Worm (Caenorhabditis elegans) whole organism, L1 larva: ENCODE results near the gene clec-84.

ENCODE experiments used
- C04F5.9 ChIP-seq: sonication (generic microtip); optimal IDR thresholded peaks from 2 replicates; lab custom pipeline; 2016; ENCODE audit warnings: missing genetic modification characterization, missing compliant biosample characterization
- C16A3.4 ChIP-seq: fragments of 150-350 bp; optimal IDR thresholded peaks from 2 replicates; lab custom pipeline; 2014; ENCODE audit warnings: missing biosample characterization, missing genetic modification characterization
- C34B4.2 ChIP-seq: sonication (generic microtip); optimal IDR thresholded peaks from 2 replicates; lab custom pipeline; 2017; ENCODE audit warnings: mild to moderate bottlenecking, missing genetic modification characterization, missing compliant biosample characterization
- F16B12.6 ChIP-seq: fragments of 150-350 bp; optimal IDR thresholded peaks from 2 replicates; lab custom pipeline; 2014; ENCODE audit warnings: missing biosample characterization, missing genetic modification characterization
- aha-1 ChIP-seq: fragments of 150-350 bp; optimal IDR thresholded peaks from 2 replicates; lab custom pipeline; 2014; ENCODE audit warnings: missing biosample characterization, missing genetic modification characterization
- ama-1 ChIP-seq: fragments of 150-350 bp; optimal IDR thresholded peaks from 2 replicates; lab custom pipeline; 2014
- ceh-63 ChIP-seq: fragments of 200-800 bp; sonication (Bioruptor generic); optimal IDR thresholded peaks from 2 replicates; lab custom pipeline; 2018; ENCODE audit warnings: mild to moderate bottlenecking, missing genetic modification characterization, missing compliant biosample characterization
- ceh-8 ChIP-seq: fragments of 200-800 bp; sonication (Bioruptor generic); optimal IDR thresholded peaks from 2 replicates; lab custom pipeline; 2018; ENCODE audit warnings: mild to moderate bottlenecking, missing genetic modification characterization, moderate library complexity, missing compliant biosample characterization
- ceh-90 ChIP-seq: sonication (generic microtip); optimal IDR thresholded peaks from 2 replicates; lab custom pipeline; 2016; ENCODE audit warnings: missing genetic modification characterization, missing compliant biosample characterization
- dpl-1 ChIP-seq, 3 experiments: fragments of 150-350 bp in 2 of 3; sonication (generic microtip) in 1 of 3; optimal IDR thresholded peaks; 2 replicates each; lab custom pipeline; 2014 to 2017; ENCODE audit warnings: missing biosample characterization in 3 of 3, missing genetic modification characterization in 3 of 3, missing genetic modification reagents in 3 of 3
- efl-1 ChIP-seq, 4 experiments: fragments of 150-350 bp; optimal IDR thresholded peaks in 3 of 4; peaks in 1 of 4; 1 replicate in 1 of 4; 2 replicates in 3 of 4; lab custom pipeline; 2014; ENCODE audit warnings: missing biosample characterization in 2 of 4, missing genetic modification characterization in 2 of 4, missing genetic modification reagents in 2 of 4
- egl-13 ChIP-seq: sonication (generic microtip); optimal IDR thresholded peaks from 2 replicates; lab custom pipeline; 2016; ENCODE audit warnings: missing genotype, missing genetic modification reagents, missing genetic modification characterization, missing compliant biosample characterization
- egl-27 ChIP-seq, 2 experiments: fragments of 150-350 bp in 1 of 2; sonication (generic microtip); optimal IDR thresholded peaks; 3 replicates each; lab custom pipeline; 2017 to 2018; ENCODE audit warnings: missing biosample characterization in 2 of 2, missing genetic modification characterization in 2 of 2, missing genetic modification reagents in 2 of 2
- ets-5 ChIP-seq: fragments of 200-800 bp; sonication (Bioruptor generic); IDR thresholded peaks from 2 replicates; pipeline ENCODE4 v1.3.6; 2022; ENCODE audit warnings: missing genetic modification characterization, missing compliant biosample characterization
- fkh-10 ChIP-seq: sonication (generic microtip); optimal IDR thresholded peaks from 2 replicates; lab custom pipeline; 2017; ENCODE audit warnings: missing biosample characterization, missing genetic modification reagents, missing genetic modification characterization
- fkh-4 ChIP-seq: sonication (generic microtip); optimal IDR thresholded peaks from 2 replicates; lab custom pipeline; 2016; ENCODE audit warnings: missing compliant biosample characterization, missing genetic modification characterization, borderline replicate concordance
- fkh-8 ChIP-seq: sonication (generic microtip); optimal IDR thresholded peaks from 2 replicates; lab custom pipeline; 2016; ENCODE audit warnings: mild to moderate bottlenecking, missing genetic modification characterization, missing compliant biosample characterization
- fos-1 ChIP-seq: fragments of 150-350 bp; optimal IDR thresholded peaks from 2 replicates; lab custom pipeline; 2014; ENCODE audit warnings: missing biosample characterization, missing genetic modification characterization
- grh-1 ChIP-seq: fragments of 200-800 bp; sonication (Bioruptor generic); IDR thresholded peaks from 2 replicates; pipeline ENCODE4 v1.3.6; 2022; ENCODE audit warnings: missing genetic modification reagents, missing genetic modification characterization, missing compliant biosample characterization
- isw-1 ChIP-seq: fragments of 200-800 bp; sonication (Bioruptor generic); IDR thresholded peaks from 2 replicates; pipeline ENCODE4 v1.3.6; 2022; ENCODE audit warnings: missing genetic modification characterization, missing compliant biosample characterization
- jun-1 ChIP-seq: fragments of 150-350 bp; optimal IDR thresholded peaks from 2 replicates; lab custom pipeline; 2014; ENCODE audit warnings: missing biosample characterization, missing genetic modification reagents, missing genetic modification characterization
- lin-14 ChIP-seq: fragments of 200-800 bp; sonication (Bioruptor generic); optimal IDR thresholded peaks from 2 replicates; lab custom pipeline; 2018; ENCODE audit warnings: mild to moderate bottlenecking, missing genetic modification characterization, moderate library complexity, missing compliant biosample characterization
- lin-35 ChIP-seq, 2 experiments: fragments of 150-350 bp; optimal IDR thresholded peaks; 2 replicates each; lab custom pipeline; 2014; ENCODE audit warnings: missing biosample characterization in 2 of 2, missing genetic modification characterization in 2 of 2, missing genetic modification reagents in 2 of 2
- lir-3 ChIP-seq: sonication (generic microtip); optimal IDR thresholded peaks from 2 replicates; lab custom pipeline; 2016; ENCODE audit warnings: mild to moderate bottlenecking, missing genetic modification characterization, moderate library complexity, missing compliant biosample characterization; ENCODE audit not compliant: poor library complexity
- lsy-2 ChIP-seq, 2 experiments: fragments of 150-350 bp; optimal IDR thresholded peaks; 2 replicates each; lab custom pipeline; 2014; ENCODE audit warnings: missing biosample characterization in 2 of 2, missing genetic modification characterization in 2 of 2
- mab-9 ChIP-seq: fragments of 200-800 bp; sonication (Bioruptor generic); IDR thresholded peaks from 2 replicates; pipeline ENCODE4 v1.3.6; 2022; ENCODE audit warnings: missing genetic modification reagents, missing genetic modification characterization, missing compliant biosample characterization
- mep-1 ChIP-seq: fragments of 150-350 bp; optimal IDR thresholded peaks from 2 replicates; lab custom pipeline; 2014; ENCODE audit warnings: missing biosample characterization, missing genetic modification characterization
- nhr-12 ChIP-seq: sonication (generic microtip); optimal IDR thresholded peaks from 2 replicates; lab custom pipeline; 2017; ENCODE audit warnings: missing biosample characterization, missing genetic modification characterization
- nhr-20 ChIP-seq: sonication (generic microtip); optimal IDR thresholded peaks from 2 replicates; lab custom pipeline; 2016; ENCODE audit warnings: mild to moderate bottlenecking, missing genetic modification characterization, missing compliant biosample characterization
- nhr-77 ChIP-seq: fragments of 150-350 bp; optimal IDR thresholded peaks from 2 replicates; lab custom pipeline; 2014; ENCODE audit warnings: missing biosample characterization, missing genetic modification characterization
- nhr-84 ChIP-seq: sonication (generic microtip); optimal IDR thresholded peaks from 2 replicates; lab custom pipeline; 2017; ENCODE audit warnings: missing biosample characterization, missing genetic modification characterization
- nhr-85 ChIP-seq: sonication (generic microtip); peaks from one replicate; lab custom pipeline; 2016; ENCODE audit warnings: missing genetic modification characterization, inconsistent platforms, missing compliant biosample characterization
- pax-3 ChIP-seq: fragments of 200-800 bp; sonication (Bioruptor generic); optimal IDR thresholded peaks from 2 replicates; lab custom pipeline; 2018; ENCODE audit warnings: mild to moderate bottlenecking, missing genetic modification characterization, moderate library complexity, missing compliant biosample characterization
- skn-1 ChIP-seq: fragments of 150-350 bp; optimal IDR thresholded peaks from 2 replicates; lab custom pipeline; 2014; ENCODE audit warnings: missing biosample characterization, missing genetic modification characterization
- snpc-4 ChIP-seq: fragments of 150-350 bp; optimal IDR thresholded peaks from 2 replicates; lab custom pipeline; 2014; ENCODE audit warnings: missing biosample characterization, missing genetic modification characterization
- sptf-1 ChIP-seq: fragments of 150-350 bp; optimal IDR thresholded peaks from 2 replicates; lab custom pipeline; 2014; ENCODE audit warnings: missing biosample characterization, missing genetic modification characterization
- sup-37 ChIP-seq: fragments of 200-800 bp; sonication (Bioruptor generic); optimal IDR thresholded peaks from 2 replicates; lab custom pipeline; 2018; ENCODE audit warnings: mild to moderate bottlenecking, missing genetic modification characterization, missing compliant biosample characterization
- tbx-2 ChIP-seq: sonication (generic microtip); optimal IDR thresholded peaks from 2 replicates; lab custom pipeline; 2016; ENCODE audit warnings: missing genetic modification characterization, missing compliant biosample characterization
- unc-30 ChIP-seq: sonication (generic microtip); optimal IDR thresholded peaks from 2 replicates; lab custom pipeline; 2017; ENCODE audit warnings: missing biosample characterization, missing genetic modification characterization
- unc-98 ChIP-seq: fragments of 200-800 bp; sonication (Bioruptor generic); IDR thresholded peaks from 2 replicates; pipeline ENCODE4 v1.3.6; 2022; ENCODE audit warnings: missing genetic modification characterization, missing compliant biosample characterization
- xbp-1 ChIP-seq: sonication (generic microtip); optimal IDR thresholded peaks from 2 replicates; lab custom pipeline; 2016; ENCODE audit warnings: missing genetic modification characterization, missing compliant biosample characterization
- ztf-4 ChIP-seq: fragments of 150-350 bp; optimal IDR thresholded peaks from 2 replicates; lab custom pipeline; 2014; ENCODE audit warnings: missing biosample characterization, missing genetic modification characterization

Gene clec-84

ce11 chrIV:2835364-2835763 lies 6.9 kb upstream of the clec-84 start, which contains the start of gene clec-82:
Gene clec-82, plus strand, starts transcription at chrIV:2835664.
- TF ChIP-seq lsy-2 (tag; optimal IDR thresholded peaks at IDR 0.05; lab: Kevin White, UChicago) (no peak), pax-3 (tag; lab: Kevin White, UChicago) (no peak), snpc-4 (tag; lab: Kevin White, UChicago) (no peak), nhr-12 (tag; lab: Kevin White, UChicago) (no peak), sup-37 (GFP tag; lab: Kevin White, UChicago) (no peak), nhr-85 (tag; lab: Kevin White, UChicago) (no peak)

- TF ChIP-seq aha-1 (tag; lab: Kevin White, UChicago) (no peak), C16A3.4 (tag; lab: Kevin White, UChicago) (no peak), xbp-1 (tag; lab: Kevin White, UChicago) (no peak), fkh-8 (tag; lab: Kevin White, UChicago) (no peak), ceh-90 (tag; lab: Kevin White, UChicago) (no peak), tbx-2 (tag; lab: Kevin White, UChicago) (no peak)
These were observed 4.0 kb upstream of the clec-84 start, which contains the start of gene Y54G2A.7 for ce11 chrIV:2838308-2838707. Gene Y54G2A.7, plus strand, starts transcription at chrIV:2838608.

ce11 chrIV:2841260-2841659 lies 1.0 kb upstream of the clec-84 start, which contains the start of gene clec-83:
Gene clec-83, minus strand, starts transcription at chrIV:2841472.
- TF ChIP-seq fkh-4 (tag; lab: Kevin White, UChicago) (no peak), fos-1 (tag; lab: Kevin White, UChicago) (no peak), dpl-1 (GFP tag; optimal IDR thresholded peaks at IDR 0.05; lab: Kevin White, UChicago) (no peak), efl-1 (optimal IDR thresholded peaks at IDR 0.05; lab: Kevin White, UChicago) (no peak), efl-1 (GFP tag; optimal IDR thresholded peaks at IDR 0.05 in 1 of 2; lab: Kevin White, UChicago) (peak in 1 of 2 experiments; percentile 8), unc-98 (GFP tag; lab: Robert Waterston, UW) (no peak), egl-27 (tag; optimal IDR thresholded peaks at IDR 0.05; lab: Kevin White, UChicago) (no peak)
- TF ChIP-seq, all 84 proteins: peak for 1

ce11 chrIV:2843882-2844281 lies 1.6 kb downstream of the clec-84 start, which contains the start of gene Y54G2A.15:
Gene Y54G2A.15, minus strand, starts transcription at chrIV:2843982.
- TF ChIP-seq isw-1 (GFP tag; lab: Robert Waterston, UW): no peak
- TF ChIP-seq unc-30: no peak
- TF ChIP-seq nhr-20 (tag; lab: Kevin White, UChicago): no peak
- no peak for TF ChIP-seq sptf-1
- TF ChIP-seq nhr-77: no peak
- no peak for TF ChIP-seq lsy-2 (tag; optimal IDR thresholded peaks at IDR 0.05; lab: Kevin White, UChicago)
- no peak for TF ChIP-seq ceh-63 (GFP tag; lab: Kevin White, UChicago)
- no peak for TF ChIP-seq ztf-4
- no peak for TF ChIP-seq ets-5
- TF ChIP-seq ama-1: no peak
- no peak for TF ChIP-seq ceh-8 (GFP tag; lab: Kevin White, UChicago)
- no peak for TF ChIP-seq egl-13 (tag; lab: Kevin White, UChicago)
- TF ChIP-seq egl-27 (tag; optimal IDR thresholded peaks at IDR 0.05; lab: Kevin White, UChicago): no peak
- no peak for TF ChIP-seq unc-98 (GFP tag; lab: Robert Waterston, UW)

ce11 chrIV:2846264-2846663 lies 4.0 kb downstream of the clec-84 start, which contains the start of gene Y54G2A.40:
Gene Y54G2A.40, plus strand, starts transcription at chrIV:2846476.
- TF ChIP-seq nhr-77: no peak
- no peak for TF ChIP-seq nhr-85 (tag; lab: Kevin White, UChicago)
- TF ChIP-seq dpl-1 (GFP tag; optimal IDR thresholded peaks at IDR 0.05; lab: Kevin White, UChicago): peak; percentile 3 to 70 (median 38)
- TF ChIP-seq F16B12.6 (tag; lab: Kevin White, UChicago): peak; percentile 77
- TF ChIP-seq lir-3: no peak
- TF ChIP-seq jun-1 (tag; lab: Kevin White, UChicago): no peak
- TF ChIP-seq pax-3 (tag; lab: Kevin White, UChicago): no peak
- TF ChIP-seq C04F5.9 (tag; lab: Kevin White, UChicago): no peak
- no peak for TF ChIP-seq unc-30
- peak; percentile 32 to 64 for TF ChIP-seq lsy-2 (tag; optimal IDR thresholded peaks at IDR 0.05; lab: Kevin White, UChicago)
- no peak for TF ChIP-seq nhr-84 (tag; lab: Kevin White, UChicago)
- TF ChIP-seq lin-14: no peak
- no peak for TF ChIP-seq grh-1 (GFP tag; lab: Robert Waterston, UW)
- peak; percentile 8 for TF ChIP-seq mep-1 (tag; lab: Kevin White, UChicago)
- no peak for TF ChIP-seq ceh-63 (GFP tag; lab: Kevin White, UChicago)
- no peak for TF ChIP-seq skn-1 (tag; lab: Kevin White, UChicago)
- no peak for TF ChIP-seq egl-27 (tag; optimal IDR thresholded peaks at IDR 0.05; lab: Kevin White, UChicago)
- TF ChIP-seq fkh-10 (GFP tag; lab: Kevin White, UChicago): no peak
- no peak for TF ChIP-seq C16A3.4 (tag; lab: Kevin White, UChicago)
- TF ChIP-seq C34B4.2: no peak
- TF ChIP-seq mab-9 (GFP tag; lab: Robert Waterston, UW): no peak
- peak; percentile 29 to 56 for TF ChIP-seq lin-35 (GFP tag; optimal IDR thresholded peaks at IDR 0.05; lab: Kevin White, UChicago)
- TF ChIP-seq efl-1 (optimal IDR thresholded peaks at IDR 0.05; lab: Kevin White, UChicago): peak; percentile 58 to 68
- peak; percentile 31 to 56 for TF ChIP-seq efl-1 (GFP tag; optimal IDR thresholded peaks at IDR 0.05 in 1 of 2; lab: Kevin White, UChicago)
